Fruit fly (Drosophila melanogaster) whole organism, prepupa: ENCODE measurements around the gene CG5969.

ENCODE experiments used
- Blimp-1 ChIP-seq: fragments of 200-800 bp; sonication (Bioruptor generic); optimal IDR thresholded peaks from 3 replicates; lab custom pipeline; 2017; ENCODE audit warnings: missing biosample characterization, missing genetic modification characterization, mild to moderate bottlenecking, moderate library complexity, missing genetic modification reagents
- CG10631 ChIP-seq: fragments of 200-800 bp; sonication (Bioruptor generic); optimal IDR thresholded peaks from 2 replicates; lab custom pipeline; 2016; ENCODE audit warnings: missing biosample characterization, missing genetic modification characterization
- CG11294 ChIP-seq: fragments of 200-800 bp; sonication (Bioruptor generic); IDR thresholded peaks from 2 replicates; pipeline ENCODE4 v1.3.6; 2022; ENCODE audit warnings: missing biosample characterization, missing genetic modification characterization
- CG11762 ChIP-seq: fragments of 200-800 bp; sonication (Bioruptor generic); optimal IDR thresholded peaks from 3 replicates; lab custom pipeline; 2016; ENCODE audit warnings: missing biosample characterization, missing genetic modification characterization; ENCODE audit not compliant: insufficient read depth
- CG15336 ChIP-seq: fragments of 200-800 bp; sonication (Bioruptor generic); IDR thresholded peaks from 2 replicates; pipeline ENCODE4 v1.3.6; 2022; ENCODE audit warnings: missing biosample characterization, missing genetic modification characterization
- CG1621 ChIP-seq: fragments of 200-800 bp; sonication (Bioruptor generic); optimal IDR thresholded peaks from 3 replicates; lab custom pipeline; 2018; ENCODE audit warnings: missing biosample characterization, mild to moderate bottlenecking, missing genetic modification characterization
- CG3032 ChIP-seq: fragments of 200-800 bp; optimal IDR thresholded peaks from 2 replicates; lab custom pipeline; 2019; ENCODE audit warnings: missing biosample characterization, mild to moderate bottlenecking, missing genetic modification characterization, moderate library complexity
- CG34406 ChIP-seq: fragments of 200-800 bp; sonication (Bioruptor generic); optimal IDR thresholded peaks from 3 replicates; lab custom pipeline; 2016; ENCODE audit warnings: missing biosample characterization, missing genetic modification characterization
- CG3919 ChIP-seq: fragments of 200-800 bp; sonication (Bioruptor generic); optimal IDR thresholded peaks from 3 replicates; lab custom pipeline; 2016; ENCODE audit warnings: missing biosample characterization, missing genetic modification characterization
- CG4318 ChIP-seq: fragments of 200-800 bp; sonication (Bioruptor generic); optimal IDR thresholded peaks from 3 replicates; lab custom pipeline; 2017; ENCODE audit warnings: missing biosample characterization, mild to moderate bottlenecking, missing genetic modification characterization
- CG6808 ChIP-seq: fragments of 200-800 bp; sonication (Bioruptor generic); optimal IDR thresholded peaks from 3 replicates; lab custom pipeline; 2017; ENCODE audit warnings: missing biosample characterization, missing genetic modification characterization, mild to moderate bottlenecking, moderate library complexity, missing genetic modification reagents
- CG6854 ChIP-seq: fragments of 200-800 bp; sonication (Bioruptor generic); optimal IDR thresholded peaks from 2 replicates; lab custom pipeline; 2017; ENCODE audit warnings: missing biosample characterization, mild to moderate bottlenecking, missing genetic modification characterization
- CG7368 ChIP-seq: fragments of 200-800 bp; sonication (Bioruptor generic); optimal IDR thresholded peaks from 3 replicates; lab custom pipeline; 2016; ENCODE audit warnings: missing biosample characterization, missing genetic modification characterization
- CG8119 ChIP-seq: fragments of 200-800 bp; sonication (Bioruptor generic); IDR thresholded peaks from 3 replicates; pipeline ENCODE4 v1.3.6; 2022; ENCODE audit warnings: missing biosample characterization, missing genetic modification characterization
- CG8319 ChIP-seq: fragments of 200-800 bp; sonication (Bioruptor generic); optimal IDR thresholded peaks from 3 replicates; lab custom pipeline; 2016; ENCODE audit warnings: missing biosample characterization, missing genetic modification characterization
- CG8632 ChIP-seq: fragments of 200-800 bp; sonication (Bioruptor generic); optimal IDR thresholded peaks from 3 replicates; lab custom pipeline; 2016; ENCODE audit warnings: missing biosample characterization, missing genetic modification characterization
- CG9139 ChIP-seq: fragments of 200-800 bp; sonication (Bioruptor generic); optimal IDR thresholded peaks from 3 replicates; lab custom pipeline; 2017; ENCODE audit warnings: missing biosample characterization, mild to moderate bottlenecking, missing genetic modification characterization
- Eip75B ChIP-seq: fragments of 200-800 bp; sonication (Bioruptor generic); optimal IDR thresholded peaks from 3 replicates; lab custom pipeline; 2016; ENCODE audit warnings: missing biosample characterization, missing genetic modification characterization
- Eip78C ChIP-seq: fragments of 200-800 bp; sonication (Bioruptor generic); peaks from one replicate; lab custom pipeline; 2016; ENCODE audit warnings: missing biosample characterization, missing genetic modification characterization
- Eip93F ChIP-seq: fragments of 200-800 bp; sonication (Bioruptor generic); optimal IDR thresholded peaks from 2 replicates; lab custom pipeline; 2016; ENCODE audit warnings: missing biosample characterization, mild to moderate bottlenecking, missing genetic modification characterization
- Ets21C ChIP-seq: fragments of 200-800 bp; sonication (Bioruptor generic); optimal IDR thresholded peaks from 3 replicates; lab custom pipeline; 2016; ENCODE audit warnings: missing biosample characterization, missing genetic modification characterization
- Ets96B ChIP-seq: fragments of 200-800 bp; optimal IDR thresholded peaks from 2 replicates; lab custom pipeline; 2019; ENCODE audit warnings: missing biosample characterization, mild to moderate bottlenecking, missing genetic modification characterization, moderate library complexity
- Gug ChIP-seq: fragments of 200-800 bp; sonication (Bioruptor generic); IDR thresholded peaks from 2 replicates; pipeline ENCODE4 v1.3.6; 2022; ENCODE audit warnings: missing biosample characterization, missing genetic modification characterization
- Hr38 ChIP-seq: sonication (Bioruptor generic); optimal IDR thresholded peaks from 2 replicates; lab custom pipeline; 2016; ENCODE audit warnings: missing biosample characterization, missing genetic modification characterization
- Hr4 ChIP-seq: fragments of 200-800 bp; sonication (Bioruptor generic); optimal IDR thresholded peaks from 3 replicates; lab custom pipeline; 2016; ENCODE audit warnings: missing biosample characterization, missing genetic modification characterization
- Met ChIP-seq: fragments of 200-800 bp; sonication (Bioruptor generic); optimal IDR thresholded peaks from 3 replicates; lab custom pipeline; 2016; ENCODE audit warnings: missing biosample characterization, missing genetic modification characterization
- Smox ChIP-seq: fragments of 200-800 bp; sonication (Bioruptor generic); optimal IDR thresholded peaks from 3 replicates; lab custom pipeline; 2016; ENCODE audit warnings: missing biosample characterization, missing genetic modification characterization
- Sox102F ChIP-seq: fragments of 200-800 bp; sonication (Bioruptor generic); optimal IDR thresholded peaks from 2 replicates; lab custom pipeline; 2016; ENCODE audit warnings: missing biosample characterization, mild to moderate bottlenecking, missing genetic modification characterization
- Sox14 ChIP-seq: fragments of 200-800 bp; sonication (Bioruptor generic); optimal IDR thresholded peaks from 3 replicates; lab custom pipeline; 2016; ENCODE audit warnings: missing biosample characterization, missing genetic modification characterization
- achi ChIP-seq: fragments of 200-800 bp; sonication (Bioruptor generic); optimal IDR thresholded peaks from 3 replicates; lab custom pipeline; 2016; ENCODE audit warnings: missing biosample characterization, missing genetic modification characterization
- acj6 ChIP-seq: fragments of 200-800 bp; sonication (Bioruptor generic); optimal IDR thresholded peaks from 3 replicates; lab custom pipeline; 2016; ENCODE audit warnings: missing biosample characterization, missing genetic modification characterization
- dac ChIP-seq: fragments of 200-800 bp; sonication (Bioruptor generic); optimal IDR thresholded peaks from 2 replicates; lab custom pipeline; 2017; ENCODE audit warnings: missing biosample characterization, mild to moderate bottlenecking, missing genetic modification characterization
- dsx ChIP-seq: fragments of 200-800 bp; optimal IDR thresholded peaks from 3 replicates; lab custom pipeline; 2019; ENCODE audit warnings: missing biosample characterization, mild to moderate bottlenecking, missing genetic modification characterization, moderate library complexity; ENCODE audit not compliant: poor library complexity, severe bottlenecking
- esn ChIP-seq: fragments of 200-800 bp; sonication (Bioruptor generic); optimal IDR thresholded peaks from 2 replicates; lab custom pipeline; 2016; ENCODE audit warnings: missing biosample characterization, mild to moderate bottlenecking, missing genetic modification characterization, moderate library complexity
- fd59A ChIP-seq: fragments of 200-800 bp; sonication (Bioruptor generic); optimal IDR thresholded peaks from 2 replicates; lab custom pipeline; 2017; ENCODE audit warnings: missing biosample characterization, mild to moderate bottlenecking, missing genetic modification characterization, missing genetic modification reagents
- lz ChIP-seq: fragments of 200-800 bp; sonication (Bioruptor generic); optimal IDR thresholded peaks from 3 replicates; lab custom pipeline; 2016; ENCODE audit warnings: missing biosample characterization, missing genetic modification characterization
- net ChIP-seq: fragments of 200-800 bp; sonication (Bioruptor generic); optimal IDR thresholded peaks from 3 replicates; lab custom pipeline; 2016; ENCODE audit warnings: missing biosample characterization, missing genetic modification characterization
- pdm3 ChIP-seq: fragments of 200-800 bp; sonication (Bioruptor generic); optimal IDR thresholded peaks from 3 replicates; lab custom pipeline; 2016; ENCODE audit warnings: missing biosample characterization, missing genetic modification characterization
- salr ChIP-seq, 2 experiments: fragments of 200-800 bp; sonication (Bioruptor generic); optimal IDR thresholded peaks; 3 replicates each; lab custom pipeline; 2016 to 2018; ENCODE audit warnings: missing biosample characterization in 2 of 2, missing genetic modification characterization in 2 of 2, mild to moderate bottlenecking in 1 of 2
- spab ChIP-seq: fragments of 200-800 bp; sonication (Bioruptor generic); optimal IDR thresholded peaks from 2 replicates; lab custom pipeline; 2017; ENCODE audit warnings: missing biosample characterization, mild to moderate bottlenecking, missing genetic modification characterization, missing genetic modification reagents
- svp ChIP-seq: fragments of 200-800 bp; sonication (Bioruptor generic); peaks from one replicate; lab custom pipeline; 2016; ENCODE audit warnings: missing biosample characterization, missing genetic modification characterization

Gene CG5969

dm6 chr3L:20452813-20453682, 20.5 kb upstream of the CG5969 start, which contains the start of gene CG5199 (continued):
- peak; percentile 71 for TF ChIP-seq Ets96B (tag; lab: Kevin White, UChicago)
- no peak for TF ChIP-seq CG6808 (GFP tag; lab: Kevin White, UChicago)
- peak; percentile 58 for TF ChIP-seq acj6 (GFP tag; lab: Kevin White, UChicago)
- peak; percentile 79 for TF ChIP-seq CG3032 (tag; lab: Kevin White, UChicago)
- no peak for TF ChIP-seq dsx (GFP tag; lab: Kevin White, UChicago)
- TF ChIP-seq lz = peak; percentile 62
- 0 out of 2 replicates have a peak, but pooled peaks have one; percentile 21 for TF ChIP-seq CG15336 (GFP tag; lab: Robert Waterston, UW)
- TF ChIP-seq salr (GFP tag; optimal IDR thresholded peaks at IDR 0.05; lab: Kevin White, UChicago) = peak in 1 of 2 experiments; percentile 30
- TF ChIP-seq Sox14 (GFP tag; lab: Kevin White, UChicago) = peak; percentile 24
- peak; percentile 48; the same call in 1 of the 2 replicates for TF ChIP-seq CG11294 (GFP tag; lab: Robert Waterston, UW)
- TF ChIP-seq CG7368 (GFP tag; lab: Kevin White, UChicago) = peak; percentile 5
- TF ChIP-seq CG6854 = no peak
- no peak for TF ChIP-seq CG8319 (GFP tag; lab: Kevin White, UChicago)
- no peak for TF ChIP-seq Eip78C (GFP tag; lab: Kevin White, UChicago)

- TF ChIP-seq Sox102F (GFP tag; lab: Kevin White, UChicago) (no peak), dsx (GFP tag; lab: Kevin White, UChicago) (no peak), CG6854 (no peak), CG1621 (no peak), Eip93F (GFP tag; lab: Kevin White, UChicago) (no peak), CG4318 (GFP tag; lab: Kevin White, UChicago) (no peak), Blimp-1 (GFP tag; lab: Kevin White, UChicago) (no peak), salr (GFP tag; optimal IDR thresholded peaks at IDR 0.05; lab: Kevin White, UChicago) (no peak), net (no peak), CG8632 (GFP tag; lab: Kevin White, UChicago) (no peak), spab (GFP tag; lab: Kevin White, UChicago) (no peak), CG11762 (GFP tag; lab: Kevin White, UChicago) (no peak), lz (no peak), achi (GFP tag; lab: Kevin White, UChicago) (no peak), Eip78C (GFP tag; lab: Kevin White, UChicago) (no peak), CG9139 (no peak), CG3919 (no peak), CG11294 (GFP tag; lab: Robert Waterston, UW) (no peak)
These were observed 13.2 kb upstream of the CG5969 start, which contains the start of gene mag for dm6 chr3L:20460383-20460782. Gene mag (plus strand): TSS chr3L:20460683.

- TF ChIP-seq CG34406 (GFP tag; lab: Kevin White, UChicago) (no peak), Gug (GFP tag; lab: Robert Waterston, UW) (no peak), CG10631 (GFP tag; lab: Kevin White, UChicago) (no peak), esn (GFP tag; lab: Kevin White, UChicago) (no peak), Hr38 (no peak), Hr4 (GFP tag; lab: Kevin White, UChicago) (no peak), Smox (GFP tag; lab: Kevin White, UChicago) (no peak), Ets21C (GFP tag; lab: Kevin White, UChicago) (no peak), Blimp-1 (GFP tag; lab: Kevin White, UChicago) (no peak), CG11762 (GFP tag; lab: Kevin White, UChicago) (no peak), pdm3 (no peak), Eip75B (GFP tag; lab: Kevin White, UChicago) (no peak), net (no peak), dac (no peak), CG8119 (GFP tag; lab: Robert Waterston, UW) (no peak), Met (GFP tag; lab: Kevin White, UChicago) (no peak), svp (GFP tag; lab: Kevin White, UChicago) (no peak), fd59A (no peak), Eip78C (GFP tag; lab: Kevin White, UChicago) (no peak), CG8632 (GFP tag; lab: Kevin White, UChicago) (no peak)
These were observed 11.2 kb upstream of the CG5969 start for dm6 chr3L:20462391-20462790.
